Fruit fly (Drosophila melanogaster) whole organism, larva: ENCODE results near the gene Alp13.

Source experiments
- noc ChIP-seq: fragments of 200-800 bp; sonication (Bioruptor generic); optimal IDR thresholded peaks from 3 replicates; lab custom pipeline; 2019; ENCODE audit warnings: missing biosample characterization, mild to moderate bottlenecking, missing genetic modification characterization, moderate library complexity

Gene Alp13

dm6 chr3R:10081469-10082111 lies 6.4 kb upstream of the Alp13 start:
- no peak for TF ChIP-seq noc (tag; lab: Kevin White, UChicago)

- no peak for TF ChIP-seq noc (tag; lab: Kevin White, UChicago)
Observed at dm6 chr3R:10080699-10081098, 5.5 kb upstream of the Alp13 start.

dm6 chr3R:10079267-10079987 lies 4.3 kb upstream of the Alp13 start:
- no peak for TF ChIP-seq noc (tag; lab: Kevin White, UChicago)

- TF ChIP-seq noc (tag; lab: Kevin White, UChicago), result no peak
Observed at dm6 chr3R:10078468-10079143, 3.4 kb upstream of the Alp13 start.

dm6 chr3R:10076665-10077064 lies 1.5 kb upstream of the Alp13 start:
- no peak for TF ChIP-seq noc (tag; lab: Kevin White, UChicago)

dm6 chr3R:10070817-10071216 lies 4.4 kb downstream of the Alp13 start, which contains the start of gene nerfin-2:
Gene nerfin-2 (plus strand): TSS chr3R:10071117.
- no peak for TF ChIP-seq noc (tag; lab: Kevin White, UChicago)

- TF ChIP-seq noc (tag; lab: Kevin White, UChicago), result no peak
Observed at dm6 chr3R:10070195-10070594, 5.0 kb downstream of the Alp13 start.

dm6 chr3R:10068780-10069179 lies 6.4 kb downstream of the Alp13 start:
- TF ChIP-seq noc (tag; lab: Kevin White, UChicago), result no peak

dm6 chr3R:10067605-10068004 lies 7.6 kb downstream of the Alp13 start, which contains the start of gene CG33784:
Gene CG33784 (plus strand): TSS chr3R:10067905.
- no peak for TF ChIP-seq noc (tag; lab: Kevin White, UChicago)

- TF ChIP-seq noc (tag; lab: Kevin White, UChicago), result no peak
Observed at dm6 chr3R:10066470-10066869, 8.7 kb downstream of the Alp13 start, which contains the start of gene CG33783. Gene CG33783 (plus strand): TSS chr3R:10066770.

dm6 chr3R:10063707-10064106 lies 11.5 kb downstream of the Alp13 start, which contains the start of gene CG33631:
Gene CG33631 (plus strand): TSS chr3R:10064007.
- no peak for TF ChIP-seq noc (tag; lab: Kevin White, UChicago)

dm6 chr3R:10062324-10062723 lies 12.8 kb downstream of the Alp13 start, which contains the start of gene CG33630:
Gene CG33630 (plus strand): TSS chr3R:10062624.
- no peak for TF ChIP-seq noc (tag; lab: Kevin White, UChicago)

- no peak for TF ChIP-seq noc (tag; lab: Kevin White, UChicago)
Observed at dm6 chr3R:10059952-10060351, 15.2 kb downstream of the Alp13 start, which contains the start of gene Npc2c. Gene Npc2c (plus strand): TSS chr3R:10060252.

dm6 chr3R:10059358-10059757 lies 15.8 kb downstream of the Alp13 start:
- peak; percentile 61 for TF ChIP-seq noc (tag; lab: Kevin White, UChicago)

- TF ChIP-seq noc (tag; lab: Kevin White, UChicago), result no peak
Observed at dm6 chr3R:10056647-10057046, 18.5 kb downstream of the Alp13 start.

- TF ChIP-seq noc (tag; lab: Kevin White, UChicago), result no peak
Observed at dm6 chr3R:10055951-10056350, 19.2 kb downstream of the Alp13 start, which contains the start of gene Npc2d. Gene Npc2d (minus strand): TSS chr3R:10056083.
